Fruit fly (Drosophila melanogaster): ENCODE data around the gene CG42726.
A peak's percentile ranks its signal among the peaks of the same experiment; 100 is the strongest.

The CG42726 gene

DNA sequence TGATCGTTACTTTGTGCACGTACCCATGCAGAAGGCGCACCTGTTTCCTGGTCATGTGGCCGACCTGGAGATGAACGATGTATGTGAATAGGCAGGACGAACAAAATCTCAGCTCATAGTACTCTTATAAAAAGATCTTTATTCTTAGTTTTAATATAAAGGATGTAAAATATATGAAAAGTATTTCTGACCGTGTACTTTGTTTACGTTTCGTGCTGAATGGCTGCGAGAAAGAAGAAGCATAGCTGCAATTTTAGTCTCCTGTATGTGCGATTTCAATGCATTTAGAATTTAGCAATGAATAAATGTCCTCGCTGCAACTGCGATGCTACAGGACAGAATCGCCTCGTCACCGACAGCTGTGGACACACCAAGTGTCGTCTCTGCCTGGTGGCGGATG lies at the start of gene CG42726, which contains the start of gene CG42727:
CG42726 (plus strand) TSS at position 227 of the 400 bp plus-strand sequence.
CG42727 (plus strand) TSS at position 227 of the 400 bp plus-strand sequence.
- TF ChIP-seq Ets98B (GFP tag; IDR thresholded peaks at IDR 0.05) (peak; percentile 18; the same call in 1 of the 2 replicates), Pif1A (GFP tag; optimal IDR thresholded peaks at IDR 0.05) (no peak), CG15710 (tag; optimal IDR thresholded peaks at IDR 0.05) (peak; percentile 49), CG12605 (GFP tag; IDR thresholded peaks at IDR 0.05) (no peak), D1 (tag; optimal IDR thresholded peaks at IDR 0.05) (no peak), CG17806 (tag; optimal IDR thresholded peaks at IDR 0.05) (peak; percentile 39), CG8159 (tag; optimal IDR thresholded peaks at IDR 0.05) (no peak), CG9948 (tag; optimal IDR thresholded peaks at IDR 0.05) (peak; percentile 17), EcR (GFP tag; optimal IDR thresholded peaks at IDR 0.05) (no peak), Pif1B (GFP tag; optimal IDR thresholded peaks at IDR 0.05) (no peak), Snoo (tag; optimal IDR thresholded peaks at IDR 0.05) (peak; percentile 44), fd96Ca (GFP tag; IDR thresholded peaks at IDR 0.05) (peak; percentile 31; the same call in 1 of the 3 replicates), gl (tag; optimal IDR thresholded peaks at IDR 0.05) (no peak), CG14655 (GFP tag; optimal IDR thresholded peaks at IDR 0.05) (no peak), CG10348 (GFP tag; IDR thresholded peaks at IDR 0.05) (no peak), CG4496 (GFP tag; IDR thresholded peaks at IDR 0.05) (peak; percentile 63; the same call in 2 of the 3 replicates), CG34367 (tag; optimal IDR thresholded peaks at IDR 0.05) (peak; percentile 4), CG32121 (GFP tag; IDR thresholded peaks at IDR 0.05) (peak; percentile 49; the same call in 1 of the 2 replicates)

DNA sequence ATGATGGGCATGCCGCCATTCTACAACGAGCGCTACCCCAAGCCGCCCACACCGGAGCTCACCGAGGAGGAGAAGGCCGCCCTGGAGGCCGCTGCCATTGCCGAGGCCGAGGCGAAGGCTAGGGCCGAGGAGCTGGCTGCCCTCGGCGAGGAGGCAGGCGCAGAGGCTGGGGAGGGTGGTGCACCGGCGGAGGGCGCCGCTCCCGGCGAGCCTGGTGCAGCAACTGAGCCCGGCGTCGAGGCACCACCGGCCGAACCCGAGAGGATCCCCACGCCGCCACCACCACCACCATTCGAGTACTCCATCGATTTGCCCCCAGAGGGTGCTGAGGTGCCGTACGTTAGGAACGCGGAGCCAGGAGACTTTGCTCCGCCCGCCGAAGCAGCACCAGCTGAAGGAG lies 42.6 kb upstream of the CG42726 start:
- no peak for TF ChIP-seq D1 (tag; optimal IDR thresholded peaks at IDR 0.05)
- TF ChIP-seq EcR (GFP tag; optimal IDR thresholded peaks at IDR 0.05): no peak
- no peak for TF ChIP-seq CG32121 (GFP tag; IDR thresholded peaks at IDR 0.05)
- TF ChIP-seq CG34367 (tag; optimal IDR thresholded peaks at IDR 0.05): no peak
- no peak for TF ChIP-seq Snoo (tag; optimal IDR thresholded peaks at IDR 0.05)
- no peak for TF ChIP-seq Pif1B (GFP tag; optimal IDR thresholded peaks at IDR 0.05)
- TF ChIP-seq CG15710 (tag; optimal IDR thresholded peaks at IDR 0.05): no peak
- TF ChIP-seq CG8301 (tag; optimal IDR thresholded peaks at IDR 0.05): no peak
- TF ChIP-seq Pif1A (GFP tag; optimal IDR thresholded peaks at IDR 0.05): no peak
- TF ChIP-seq CG10348 (GFP tag; IDR thresholded peaks at IDR 0.05): no peak
- TF ChIP-seq Ets98B (GFP tag; IDR thresholded peaks at IDR 0.05): no peak
- TF ChIP-seq CG12605 (GFP tag; IDR thresholded peaks at IDR 0.05): no peak
- TF ChIP-seq CG9948 (tag; optimal IDR thresholded peaks at IDR 0.05): no peak
- no peak for TF ChIP-seq rn (GFP tag; IDR thresholded peaks at IDR 0.05)
- TF ChIP-seq fd96Ca (GFP tag; IDR thresholded peaks at IDR 0.05): no peak
- TF ChIP-seq gl (tag; optimal IDR thresholded peaks at IDR 0.05): no peak
- no peak for TF ChIP-seq CG8159 (tag; optimal IDR thresholded peaks at IDR 0.05)
- TF ChIP-seq CG13204 (GFP tag; optimal IDR thresholded peaks at IDR 0.05): no peak
- no peak for TF ChIP-seq CG4496 (GFP tag; IDR thresholded peaks at IDR 0.05)

DNA sequence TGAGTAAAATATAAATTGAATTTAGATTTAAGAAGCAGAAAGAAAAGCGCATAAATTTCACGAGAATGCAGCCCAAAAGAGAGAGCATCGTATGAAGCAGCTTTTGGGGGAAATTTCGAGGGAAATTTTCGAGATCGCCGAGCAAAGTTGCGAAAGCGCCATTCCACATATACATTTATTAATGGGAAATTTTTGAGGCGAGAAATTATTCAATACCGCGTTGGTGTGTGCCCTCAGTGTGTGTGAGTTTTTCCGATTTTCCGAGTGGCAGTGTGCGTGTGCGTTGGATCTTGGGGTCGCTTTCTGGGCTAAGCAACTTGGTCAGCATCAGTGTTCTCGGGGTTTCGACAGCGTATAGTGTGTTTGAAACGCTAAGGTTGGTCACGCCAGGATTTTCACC lies 37.9 kb upstream of the CG42726 start, which contains the start of gene Tm2:
Tm2 (plus strand) TSS at position 270 of the 400 bp plus-strand sequence.
- no peak for TF ChIP-seq CG9948 (tag; optimal IDR thresholded peaks at IDR 0.05)

DNA sequence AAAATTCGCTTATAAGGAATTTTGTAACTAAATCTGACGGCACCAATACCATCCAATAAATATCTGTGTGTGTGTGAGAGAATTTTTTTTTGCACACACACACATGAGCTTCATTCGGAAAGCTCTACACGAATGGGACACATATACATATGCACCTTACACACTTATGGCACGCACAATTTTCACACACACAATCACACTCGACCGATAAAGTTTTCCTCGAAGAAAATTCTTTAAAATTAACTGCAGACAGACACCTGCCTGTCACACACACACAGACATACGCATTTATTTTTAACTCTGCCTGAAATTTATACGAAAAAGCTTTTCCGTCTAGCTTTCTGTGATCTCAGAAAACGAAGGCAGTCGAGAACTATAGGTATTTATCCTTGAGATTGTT lies 37.2 kb upstream of the CG42726 start:
- TF ChIP-seq Snoo (tag; optimal IDR thresholded peaks at IDR 0.05) (no peak), Pif1A (GFP tag; optimal IDR thresholded peaks at IDR 0.05) (no peak), CG9948 (tag; optimal IDR thresholded peaks at IDR 0.05) (no peak), CG17806 (tag; optimal IDR thresholded peaks at IDR 0.05) (no peak), EcR (GFP tag; optimal IDR thresholded peaks at IDR 0.05) (no peak), CG32121 (GFP tag; IDR thresholded peaks at IDR 0.05) (no peak), CG8159 (tag; optimal IDR thresholded peaks at IDR 0.05) (no peak), rn (GFP tag; IDR thresholded peaks at IDR 0.05) (no peak), CG14655 (GFP tag; optimal IDR thresholded peaks at IDR 0.05) (no peak), CG10348 (GFP tag; IDR thresholded peaks at IDR 0.05) (no peak), CG8301 (tag; optimal IDR thresholded peaks at IDR 0.05) (no peak), CG13204 (GFP tag; optimal IDR thresholded peaks at IDR 0.05) (no peak), D1 (tag; optimal IDR thresholded peaks at IDR 0.05) (no peak), CG34367 (tag; optimal IDR thresholded peaks at IDR 0.05) (no peak), CG12605 (GFP tag; IDR thresholded peaks at IDR 0.05) (no peak), CG15710 (tag; optimal IDR thresholded peaks at IDR 0.05) (no peak), fd96Ca (GFP tag; IDR thresholded peaks at IDR 0.05) (no peak), Ets98B (GFP tag; IDR thresholded peaks at IDR 0.05) (no peak), CG4496 (GFP tag; IDR thresholded peaks at IDR 0.05) (no peak)

DNA sequence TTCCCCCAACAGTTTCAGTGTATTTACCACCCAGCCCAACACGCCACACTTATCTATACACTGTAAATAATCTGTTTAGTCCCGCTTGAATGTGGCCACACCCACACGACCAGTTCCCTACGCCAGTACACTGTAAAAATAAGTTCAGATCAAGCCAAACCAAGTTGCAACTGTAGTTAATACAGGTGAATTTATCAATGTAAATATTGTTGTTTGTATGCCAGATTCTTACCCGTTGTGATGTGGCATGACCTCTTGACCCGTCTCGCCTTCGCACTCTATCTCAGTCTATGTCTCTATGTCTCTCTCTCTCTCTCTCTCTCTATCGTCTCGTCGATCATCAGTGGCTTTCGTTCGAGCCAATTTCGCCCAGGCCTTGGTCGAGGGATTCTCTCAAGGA lies 34.0 kb upstream of the CG42726 start:
- TF ChIP-seq CG13204 (GFP tag; optimal IDR thresholded peaks at IDR 0.05): no peak
- TF ChIP-seq CG9948 (tag; optimal IDR thresholded peaks at IDR 0.05): no peak
- no peak for TF ChIP-seq D1 (tag; optimal IDR thresholded peaks at IDR 0.05)
- no peak for TF ChIP-seq EcR (GFP tag; optimal IDR thresholded peaks at IDR 0.05)
- TF ChIP-seq CG14655 (GFP tag; optimal IDR thresholded peaks at IDR 0.05): no peak
- TF ChIP-seq CG8159 (tag; optimal IDR thresholded peaks at IDR 0.05): no peak
- TF ChIP-seq CG17806 (tag; optimal IDR thresholded peaks at IDR 0.05): no peak
- TF ChIP-seq CG12605 (GFP tag; IDR thresholded peaks at IDR 0.05): no peak
- no peak for TF ChIP-seq CG15710 (tag; optimal IDR thresholded peaks at IDR 0.05)
- TF ChIP-seq Pif1A (GFP tag; optimal IDR thresholded peaks at IDR 0.05): no peak
- no peak for TF ChIP-seq gl (tag; optimal IDR thresholded peaks at IDR 0.05)
- TF ChIP-seq Ets98B (GFP tag; IDR thresholded peaks at IDR 0.05): no peak
- no peak for TF ChIP-seq CG8301 (tag; optimal IDR thresholded peaks at IDR 0.05)
- TF ChIP-seq CG32121 (GFP tag; IDR thresholded peaks at IDR 0.05): no peak
- no peak for TF ChIP-seq CG4496 (GFP tag; IDR thresholded peaks at IDR 0.05)
- TF ChIP-seq CG34367 (tag; optimal IDR thresholded peaks at IDR 0.05): no peak
- TF ChIP-seq Pif1B (GFP tag; optimal IDR thresholded peaks at IDR 0.05): no peak
- TF ChIP-seq Snoo (tag; optimal IDR thresholded peaks at IDR 0.05): no peak
- TF ChIP-seq CG10348 (GFP tag; IDR thresholded peaks at IDR 0.05): no peak
- TF ChIP-seq fd96Ca (GFP tag; IDR thresholded peaks at IDR 0.05): no peak

DNA sequence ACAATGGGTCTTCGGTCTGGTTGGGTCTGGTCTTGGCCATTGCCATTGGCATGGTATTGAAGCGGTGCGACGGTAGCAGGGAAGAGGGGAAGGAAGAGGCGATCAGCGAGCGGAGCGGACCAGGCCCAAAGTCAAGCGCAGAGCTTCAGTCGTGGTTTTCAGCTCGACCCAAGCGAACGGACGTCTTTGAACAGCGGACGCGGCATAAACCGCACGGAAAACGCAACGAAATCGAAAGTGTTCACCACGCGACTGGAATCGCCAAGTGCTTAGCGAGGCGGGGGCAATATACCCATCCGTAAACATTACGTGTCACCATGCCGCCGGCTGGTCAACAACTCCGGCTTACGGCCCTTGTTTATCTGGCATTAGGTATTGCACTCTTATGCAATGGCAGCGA lies 31.5 kb upstream of the CG42726 start, which contains the start of gene CG14866:
CG14866 (plus strand) TSS at position 146 of the 400 bp plus-strand sequence.
- TF ChIP-seq CG13204 (GFP tag; optimal IDR thresholded peaks at IDR 0.05) (no peak), fd96Ca (GFP tag; IDR thresholded peaks at IDR 0.05) (no peak), gl (tag; optimal IDR thresholded peaks at IDR 0.05) (no peak)
